Fruit fly (Drosophila melanogaster): Measurements from ENCODE around the gene Fer3HCH.
A peak's percentile ranks its signal among the peaks of the same experiment; 100 is the strongest.

The Fer3HCH gene

DNA sequence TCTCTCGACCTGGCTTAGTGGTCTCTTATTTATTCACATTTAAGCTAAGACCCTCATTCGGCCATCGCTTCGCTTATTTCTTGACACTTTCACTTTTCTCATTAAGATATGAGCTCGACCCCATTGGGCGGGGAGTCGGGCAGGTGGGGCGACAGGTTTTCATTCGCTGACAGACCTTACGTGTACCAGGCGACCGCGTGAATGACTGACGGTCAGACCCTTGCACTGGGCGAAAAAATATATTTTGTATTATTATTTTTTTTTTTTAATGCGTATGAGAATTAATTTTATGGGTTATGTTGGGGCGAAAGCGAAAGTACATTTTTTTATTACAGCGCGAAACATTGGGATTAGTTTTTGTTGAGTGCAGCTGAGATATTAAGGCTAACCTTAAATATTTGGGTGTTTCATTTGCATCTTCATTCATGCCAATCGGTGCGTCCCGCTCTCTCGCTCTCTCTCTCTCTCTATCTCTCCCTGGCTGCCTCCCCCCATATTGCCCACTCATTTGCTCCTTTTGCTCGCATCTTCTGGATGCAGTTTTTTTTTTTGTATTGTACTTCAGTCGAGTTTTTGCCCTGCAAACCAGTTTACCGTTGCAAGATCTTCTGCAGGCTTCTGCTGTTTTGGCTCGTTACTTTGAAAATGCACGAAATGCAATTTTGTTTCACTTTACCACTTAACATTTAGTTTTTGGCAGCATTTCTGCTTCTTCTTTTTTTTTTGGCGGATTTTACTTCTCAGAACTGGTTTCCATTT, 29.1 kb upstream of the Fer3HCH start:
- TF ChIP-seq CG11617 (GFP tag; optimal IDR thresholded peaks at IDR 0.05) (no peak), bab1 (GFP tag; optimal IDR thresholded peaks at IDR 0.05) (no peak), kay (GFP tag; ENCODE audit: borderline replicate concordance) (no peak), CG33017 (tag; optimal IDR thresholded peaks at IDR 0.05) (no peak), CG5204 (GFP tag; optimal IDR thresholded peaks at IDR 0.05) (no peak), cic (GFP tag; optimal IDR thresholded peaks at IDR 0.05) (no peak), pad (GFP tag; optimal IDR thresholded peaks at IDR 0.05) (no peak), Hr96 (GFP tag; optimal IDR thresholded peaks at IDR 0.05) (no peak), CG7045 (GFP tag; optimal IDR thresholded peaks at IDR 0.05) (no peak), toe (GFP tag; optimal IDR thresholded peaks at IDR 0.05) (no peak), Mnt (GFP tag; optimal IDR thresholded peaks at IDR 0.05) (no peak), Crg-1 (GFP tag; optimal IDR thresholded peaks at IDR 0.05) (no peak), CG1620 (GFP tag; optimal IDR thresholded peaks at IDR 0.05) (no peak), cnc (optimal IDR thresholded peaks at IDR 0.05) (no peak), CG7101 (tag; optimal IDR thresholded peaks at IDR 0.05) (no peak), CG12768 (GFP tag; optimal IDR thresholded peaks at IDR 0.05) (no peak)

DNA sequence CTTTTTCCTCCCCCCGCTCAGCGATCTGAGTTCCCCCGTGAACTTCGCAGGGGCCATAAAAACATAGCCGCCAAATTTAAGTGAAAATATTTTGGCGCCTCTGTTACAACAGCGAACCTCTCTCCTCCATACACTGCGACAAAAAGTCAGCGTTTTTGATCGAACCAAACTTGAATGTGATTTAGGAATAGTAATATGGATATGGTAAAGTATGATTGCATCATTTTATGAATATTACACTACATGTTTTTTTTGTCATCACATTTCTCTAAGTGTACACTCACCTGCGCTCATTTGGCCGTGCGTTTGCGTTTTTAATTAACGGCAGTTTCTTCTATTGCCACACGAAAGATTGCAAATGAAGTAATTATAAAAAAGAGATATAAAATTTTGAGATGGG, 27.7 kb upstream of the Fer3HCH start:
- TF ChIP-seq tj (GFP tag; optimal IDR thresholded peaks at IDR 0.05) (no peak), kay (GFP tag; ENCODE audit: borderline replicate concordance) (no peak), bab1 (GFP tag; optimal IDR thresholded peaks at IDR 0.05) (no peak), CG7101 (tag; optimal IDR thresholded peaks at IDR 0.05) (no peak), Hr96 (GFP tag; optimal IDR thresholded peaks at IDR 0.05) (no peak)

dm6 chrX:13134811-13135210, 26.8 kb upstream of the Fer3HCH start:
- no peak for TF ChIP-seq ovo (GFP tag; optimal IDR thresholded peaks at IDR 0.05)
- no peak for TF ChIP-seq CG7101 (tag; optimal IDR thresholded peaks at IDR 0.05)

DNA sequence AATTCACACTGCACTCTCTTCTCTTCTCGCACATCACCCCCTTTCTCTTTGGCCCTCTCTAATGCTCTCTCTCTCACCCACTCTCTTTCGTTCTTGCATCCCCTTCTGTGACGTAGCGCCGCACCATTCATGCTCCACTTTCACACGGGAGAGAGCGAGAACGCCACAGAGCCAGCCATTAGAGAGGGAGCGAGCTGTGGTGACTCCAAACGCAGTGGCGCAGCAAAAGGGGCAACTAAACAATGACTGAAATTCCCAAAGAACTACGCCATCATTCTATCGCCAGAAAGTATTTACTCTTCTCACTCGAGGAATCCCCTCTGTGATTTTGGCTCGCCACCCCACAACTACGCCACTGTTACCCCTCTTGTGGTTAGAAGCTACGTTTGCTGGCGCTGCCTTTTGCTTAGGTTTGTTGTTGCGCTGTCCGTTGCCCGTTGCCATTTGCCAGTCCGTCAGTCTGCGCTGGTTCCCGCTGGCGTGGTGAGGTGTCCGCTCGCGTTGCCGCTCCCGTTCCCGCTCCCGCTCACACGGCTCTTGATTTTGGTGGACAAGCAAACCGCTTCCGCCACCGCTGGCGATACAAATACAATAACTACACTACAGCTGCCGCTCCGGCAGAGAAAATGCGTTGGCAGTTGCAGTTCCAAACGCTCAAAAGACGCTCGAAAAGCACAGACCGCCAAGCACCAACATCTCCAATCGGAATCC, 23.2 kb upstream of the Fer3HCH start:
- TF ChIP-seq tj (GFP tag; optimal IDR thresholded peaks at IDR 0.05) = peak; percentile 96
- peak; percentile 99 for TF ChIP-seq Hr96 (GFP tag; optimal IDR thresholded peaks at IDR 0.05)
- peak; percentile 90 for TF ChIP-seq ovo (GFP tag; optimal IDR thresholded peaks at IDR 0.05)
- TF ChIP-seq Mnt (GFP tag; optimal IDR thresholded peaks at IDR 0.05) = peak; percentile 97
- peak; percentile 97 for TF ChIP-seq CG33017 (tag; optimal IDR thresholded peaks at IDR 0.05)
- peak; percentile 97 for TF ChIP-seq Clk (GFP tag; optimal IDR thresholded peaks at IDR 0.05)
- TF ChIP-seq toe (GFP tag; optimal IDR thresholded peaks at IDR 0.05) = peak; percentile 92
- TF ChIP-seq CG14711 (tag; optimal IDR thresholded peaks at IDR 0.05) = peak; percentile 96
- TF ChIP-seq pad (GFP tag; optimal IDR thresholded peaks at IDR 0.05) = peak; percentile 97
- peak; percentile 98 for TF ChIP-seq CG11617 (GFP tag; optimal IDR thresholded peaks at IDR 0.05)
- TF ChIP-seq CG1620 (GFP tag; optimal IDR thresholded peaks at IDR 0.05) = peak; percentile 99
- peak; percentile 98 for TF ChIP-seq Crg-1 (GFP tag; optimal IDR thresholded peaks at IDR 0.05)
- TF ChIP-seq cic (GFP tag; optimal IDR thresholded peaks at IDR 0.05) = peak; percentile 91
- no peak for TF ChIP-seq cnc (optimal IDR thresholded peaks at IDR 0.05)
- TF ChIP-seq CG5204 (GFP tag; optimal IDR thresholded peaks at IDR 0.05) = peak; percentile 96
- peak; percentile 97 for TF ChIP-seq CG7045 (GFP tag; optimal IDR thresholded peaks at IDR 0.05)
- peak; percentile 96 for TF ChIP-seq bab1 (GFP tag; optimal IDR thresholded peaks at IDR 0.05)
- TF ChIP-seq kay (GFP tag; ENCODE audit: borderline replicate concordance) = no peak
- peak; percentile 99 for TF ChIP-seq CG7101 (tag; optimal IDR thresholded peaks at IDR 0.05)
- peak; percentile 98 for TF ChIP-seq CG12768 (GFP tag; optimal IDR thresholded peaks at IDR 0.05)

- TF ChIP-seq CG14711 (tag; optimal IDR thresholded peaks at IDR 0.05) (peak; percentile 35), tj (GFP tag; optimal IDR thresholded peaks at IDR 0.05) (no peak), Hr96 (GFP tag; optimal IDR thresholded peaks at IDR 0.05) (peak; percentile 5), kay (GFP tag; ENCODE audit: borderline replicate concordance) (peak; percentile 56), CG12768 (GFP tag; optimal IDR thresholded peaks at IDR 0.05) (no peak), CG11617 (GFP tag; optimal IDR thresholded peaks at IDR 0.05) (no peak), CG7101 (tag; optimal IDR thresholded peaks at IDR 0.05) (peak; percentile 37), CG7045 (GFP tag; optimal IDR thresholded peaks at IDR 0.05) (peak; percentile 52), Clk (GFP tag; optimal IDR thresholded peaks at IDR 0.05) (no peak), CG5204 (GFP tag; optimal IDR thresholded peaks at IDR 0.05) (peak; percentile 60), toe (GFP tag; optimal IDR thresholded peaks at IDR 0.05) (peak; percentile 42)
These were observed 22.3 kb upstream of the Fer3HCH start for dm6 chrX:13130175-13130822.

DNA sequence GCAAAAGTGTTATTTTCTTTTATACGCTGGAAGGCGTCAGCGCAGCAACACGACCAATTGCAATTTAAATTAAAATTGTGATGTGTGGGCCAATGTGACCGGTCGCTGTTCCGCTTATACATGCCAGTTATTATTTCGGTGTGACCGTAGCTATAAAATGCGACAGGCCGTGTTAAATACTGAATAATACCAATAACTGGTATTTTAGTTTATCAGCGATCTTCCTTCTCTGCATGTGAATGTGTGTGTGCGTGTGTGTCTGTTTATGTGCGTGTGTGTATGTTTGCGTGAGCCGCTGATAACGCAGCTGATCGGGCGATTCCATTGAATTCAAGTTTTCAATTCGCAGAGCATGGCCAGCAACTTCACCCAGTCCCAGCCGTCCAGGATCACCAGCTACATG, 20.8 kb upstream of the Fer3HCH start, which contains the start of the genes CG32638, CG15717 and MFS10:
Gene CG32638, minus strand, starts transcription at position 45 of the 403 bp plus-strand sequence.
Gene CG15717, plus strand, starts transcription at position 203 of the 403 bp plus-strand sequence.
Gene MFS10, plus strand, starts transcription at position 269 of the 403 bp plus-strand sequence.
- TF ChIP-seq CG14711 (tag; optimal IDR thresholded peaks at IDR 0.05) (peak; percentile 14), cnc (optimal IDR thresholded peaks at IDR 0.05) (no peak), bab1 (GFP tag; optimal IDR thresholded peaks at IDR 0.05) (peak; percentile 68), CG7101 (tag; optimal IDR thresholded peaks at IDR 0.05) (peak; percentile 52), toe (GFP tag; optimal IDR thresholded peaks at IDR 0.05) (no peak), kay (GFP tag; ENCODE audit: borderline replicate concordance) (no peak), CG5204 (GFP tag; optimal IDR thresholded peaks at IDR 0.05) (no peak), cic (GFP tag; optimal IDR thresholded peaks at IDR 0.05) (peak; percentile 68), tj (GFP tag; optimal IDR thresholded peaks at IDR 0.05) (peak; percentile 33), Hr96 (GFP tag; optimal IDR thresholded peaks at IDR 0.05) (no peak), Mnt (GFP tag; optimal IDR thresholded peaks at IDR 0.05) (peak; percentile 67), Crg-1 (GFP tag; optimal IDR thresholded peaks at IDR 0.05) (no peak)

Data from whole organism, adult.